Worm (Caenorhabditis elegans): ENCODE results near the gene R08C7.12.
A peak's percentile ranks its signal among the peaks of the same experiment; 100 is the strongest.

R08C7.12 gene

DNA sequence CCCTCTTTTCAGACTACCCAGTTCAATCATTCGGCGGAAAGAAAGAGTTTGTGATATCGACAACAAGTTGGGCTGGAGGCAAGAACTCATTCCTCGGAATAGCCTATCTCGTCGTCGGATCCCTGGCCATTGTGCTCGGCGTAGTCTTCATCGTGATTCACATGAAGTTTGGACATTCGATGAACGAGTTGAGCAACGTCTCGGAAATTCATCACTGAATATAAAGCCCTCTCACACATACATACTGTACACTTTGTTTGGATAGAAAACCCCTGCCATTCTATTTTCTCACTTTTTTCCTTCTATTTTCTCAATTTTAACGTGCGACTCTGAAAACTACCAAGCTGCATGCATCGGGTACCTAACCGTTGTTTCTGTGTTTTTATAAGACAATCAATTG is at the start of gene R08C7.12:
Gene R08C7.12 (plus strand): TSS at position 301 of the 400 bp plus-strand sequence.
- TF ChIP-seq tbx-11 (GFP tag; IDR thresholded peaks at IDR 0.05): no peak
- TF ChIP-seq ets-7 (tag; optimal IDR thresholded peaks at IDR 0.05): no peak
- no peak for TF ChIP-seq F13C5.2 (tag; optimal IDR thresholded peaks at IDR 0.05)
- TF ChIP-seq B0310.2 (tag; optimal IDR thresholded peaks at IDR 0.05): no peak
- TF ChIP-seq flt-1 (GFP tag; IDR thresholded peaks at IDR 0.05): no peak

DNA sequence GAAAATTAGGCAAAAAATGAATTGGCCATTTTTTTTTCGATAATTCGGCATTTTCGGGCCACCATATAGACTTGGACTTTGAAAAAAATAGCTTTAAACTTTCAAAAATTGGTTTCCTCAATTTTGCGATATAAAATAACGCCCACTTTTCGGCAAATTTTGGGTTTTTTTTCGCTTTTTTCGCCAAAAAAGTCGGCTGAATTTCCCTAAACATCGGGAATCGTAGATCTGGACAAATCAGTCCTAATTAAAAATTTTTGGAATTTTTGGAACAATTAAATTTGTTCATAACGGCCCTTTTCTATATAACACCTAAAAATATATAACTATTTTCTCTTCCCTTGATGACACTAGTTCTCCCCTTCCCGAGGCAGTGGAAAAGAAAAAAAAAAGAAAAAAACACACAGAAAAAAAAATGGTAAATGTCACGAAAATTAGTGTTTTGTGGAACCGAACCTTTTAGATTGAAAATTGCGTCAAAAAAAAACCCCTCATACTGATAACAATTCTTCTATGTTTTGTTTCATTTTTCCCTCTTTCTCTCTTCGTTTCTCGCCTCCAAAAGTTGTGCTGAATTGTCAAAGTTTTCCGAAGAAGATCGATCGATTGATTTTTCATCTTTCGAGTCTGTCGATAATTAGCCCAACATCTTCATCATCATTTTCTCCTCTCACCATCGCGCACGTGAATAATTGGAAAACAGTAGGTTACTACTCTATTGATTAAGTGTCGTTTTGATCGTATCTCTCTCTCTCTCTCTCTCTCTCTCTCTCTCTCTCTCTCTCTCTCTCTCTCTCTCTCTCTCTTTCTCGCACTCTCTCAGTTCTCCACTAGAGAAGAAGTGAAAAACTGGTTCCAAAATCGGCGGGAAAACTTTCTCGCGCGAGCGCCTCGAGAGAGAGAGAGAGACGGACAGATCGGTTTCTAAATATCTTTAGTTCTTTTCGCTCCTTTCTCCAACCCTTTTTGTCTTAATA is 48.9 kb upstream of the R08C7.12 start, which contains the start of gene Y24D9A.6:
Gene Y24D9A.6 (minus strand): TSS at position 51 of the 977 bp plus-strand sequence.
- TF ChIP-seq F13C5.2 (tag; optimal IDR thresholded peaks at IDR 0.05) (no peak), hmg-4 (GFP tag; optimal IDR thresholded peaks at IDR 0.05) (no peak), hmbx-1 (tag; optimal IDR thresholded peaks at IDR 0.05) (no peak), pes-1 (GFP tag; IDR thresholded peaks at IDR 0.05) (no peak), ceh-36 (tag; optimal IDR thresholded peaks at IDR 0.05) (no peak), hnd-1 (tag; optimal IDR thresholded peaks at IDR 0.05) (no peak), scrt-1 (GFP tag; IDR thresholded peaks at IDR 0.05) (no peak), aly-1 (tag; optimal IDR thresholded peaks at IDR 0.05) (no peak), ceh-13 (GFP tag; optimal IDR thresholded peaks at IDR 0.05) (no peak), B0310.2 (tag; optimal IDR thresholded peaks at IDR 0.05) (no peak), flt-1 (GFP tag; IDR thresholded peaks at IDR 0.05) (no peak)

DNA sequence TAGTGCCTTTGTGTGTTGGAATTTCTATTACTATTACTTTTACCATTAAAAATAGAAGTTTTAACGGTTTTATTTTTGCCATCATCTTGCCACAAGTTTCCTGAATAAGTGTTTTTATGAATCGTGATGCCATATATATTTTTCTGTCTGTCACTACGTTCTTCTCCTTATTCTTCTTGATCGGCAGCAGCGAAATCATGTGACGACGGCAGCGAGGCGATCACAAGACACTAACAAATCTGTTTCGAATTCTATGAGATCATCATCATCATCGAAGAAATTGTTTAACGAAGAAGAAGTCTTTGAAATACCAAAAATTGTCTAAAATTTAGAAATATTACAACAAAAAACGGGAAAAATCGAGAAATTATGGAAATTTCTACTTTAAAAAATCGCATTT is 47.1 kb upstream of the R08C7.12 start:
- TF ChIP-seq flt-1 (GFP tag; IDR thresholded peaks at IDR 0.05) (no peak), pes-1 (GFP tag; IDR thresholded peaks at IDR 0.05) (no peak), hnd-1 (tag; optimal IDR thresholded peaks at IDR 0.05) (no peak), tra-4 (tag; optimal IDR thresholded peaks at IDR 0.05) (no peak), hmbx-1 (tag; optimal IDR thresholded peaks at IDR 0.05) (no peak), F13C5.2 (tag; optimal IDR thresholded peaks at IDR 0.05) (no peak), hmg-4 (GFP tag; optimal IDR thresholded peaks at IDR 0.05) (no peak), B0310.2 (tag; optimal IDR thresholded peaks at IDR 0.05) (no peak), sea-1 (GFP tag; conservative IDR thresholded peaks at IDR 0.05) (no peak)

DNA sequence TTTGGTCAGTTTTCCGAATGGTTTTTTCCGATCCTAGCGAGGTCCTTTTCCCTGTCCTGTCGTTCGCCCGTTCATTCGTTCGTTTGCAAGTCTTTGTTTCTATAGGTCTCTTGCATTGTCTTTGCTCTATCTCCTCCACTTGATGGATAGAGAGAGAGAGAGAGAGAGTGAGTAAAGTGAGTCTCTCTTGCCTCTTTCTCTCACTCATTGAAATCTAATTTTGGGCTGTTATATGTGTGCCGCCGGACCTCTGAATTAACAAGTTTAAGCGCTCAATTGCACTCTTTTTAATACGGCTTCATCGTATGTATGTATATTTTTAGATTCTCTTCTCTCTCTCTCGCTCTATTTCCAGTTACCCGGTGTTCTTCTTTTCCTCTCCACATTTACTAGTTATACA is 45.7 kb upstream of the R08C7.12 start:
- TF ChIP-seq hmg-4 (GFP tag; optimal IDR thresholded peaks at IDR 0.05) (peak; percentile 38), flt-1 (GFP tag; IDR thresholded peaks at IDR 0.05) (no peak)

DNA sequence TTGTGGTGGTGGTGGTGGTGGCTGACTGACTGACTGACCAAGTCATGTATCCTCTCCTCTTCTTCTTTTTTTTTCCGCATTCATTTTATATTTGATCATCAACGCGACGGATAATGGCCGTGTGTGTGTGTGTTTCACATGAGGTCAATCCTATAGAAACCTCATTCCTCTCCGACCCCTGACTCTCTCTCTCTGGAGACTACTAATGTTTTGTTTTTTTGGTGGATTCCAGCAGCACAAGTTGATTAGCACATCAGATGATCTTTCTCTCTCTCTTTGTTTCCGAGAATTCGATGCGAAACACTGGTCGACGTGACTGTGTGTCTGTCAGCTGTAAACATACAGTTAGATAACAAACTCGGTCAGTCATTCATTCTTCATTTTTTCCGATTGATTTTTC is 44.4 kb upstream of the R08C7.12 start, which contains the start of gene Y24D9A.7:
Gene Y24D9A.7 (minus strand): TSS at position 46 of the 400 bp plus-strand sequence.
- no peak for TF ChIP-seq tbx-11 (GFP tag; IDR thresholded peaks at IDR 0.05)
- TF ChIP-seq ceh-36 (tag; optimal IDR thresholded peaks at IDR 0.05): no peak
- TF ChIP-seq ceh-13 (GFP tag; optimal IDR thresholded peaks at IDR 0.05): no peak
- TF ChIP-seq F13C5.2 (tag; optimal IDR thresholded peaks at IDR 0.05): no peak
- TF ChIP-seq flt-1 (GFP tag; IDR thresholded peaks at IDR 0.05): no peak
- TF ChIP-seq ets-7 (tag; optimal IDR thresholded peaks at IDR 0.05): no peak
- TF ChIP-seq hnd-1 (tag; optimal IDR thresholded peaks at IDR 0.05): no peak
- no peak for TF ChIP-seq hmbx-1 (tag; optimal IDR thresholded peaks at IDR 0.05)
- no peak for TF ChIP-seq ama-1 (optimal IDR thresholded peaks at IDR 0.05)
- no peak for TF ChIP-seq B0310.2 (tag; optimal IDR thresholded peaks at IDR 0.05)
- no peak for TF ChIP-seq tra-4 (tag; optimal IDR thresholded peaks at IDR 0.05)
- TF ChIP-seq pes-1 (GFP tag; IDR thresholded peaks at IDR 0.05): no peak
- no peak for TF ChIP-seq hmg-4 (GFP tag; optimal IDR thresholded peaks at IDR 0.05)
- no peak for TF ChIP-seq scrt-1 (GFP tag; IDR thresholded peaks at IDR 0.05)

DNA sequence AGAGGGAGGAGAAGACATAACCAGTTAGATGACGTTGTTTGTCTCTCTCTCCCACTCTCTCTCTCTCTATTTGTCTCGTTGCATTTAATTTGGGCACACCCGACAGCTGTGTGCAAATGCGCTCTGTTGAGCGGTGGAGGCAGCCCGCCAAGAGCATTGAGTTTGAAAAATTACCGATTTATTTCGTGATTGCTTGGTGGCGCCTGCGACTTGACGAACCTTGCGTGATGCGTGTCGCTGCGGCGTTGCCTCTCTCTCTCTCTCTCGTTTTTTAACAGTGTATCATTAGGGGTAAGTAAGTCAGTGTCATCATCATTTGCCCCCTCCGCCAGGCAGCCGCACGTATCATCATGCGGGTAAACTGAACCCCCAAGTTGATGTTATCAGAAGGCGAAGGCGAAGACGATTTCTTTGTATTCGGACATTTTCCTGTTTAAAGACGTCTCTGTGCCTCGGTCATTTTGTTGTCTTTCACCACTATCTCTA is 43.4 kb upstream of the R08C7.12 start:
- TF ChIP-seq F13C5.2 (tag; optimal IDR thresholded peaks at IDR 0.05) (peak; percentile 71), tbx-11 (GFP tag; IDR thresholded peaks at IDR 0.05) (0 out of 2 replicates have a peak, but pooled peaks have one; percentile 33), ceh-13 (GFP tag; optimal IDR thresholded peaks at IDR 0.05) (no peak)

DNA sequence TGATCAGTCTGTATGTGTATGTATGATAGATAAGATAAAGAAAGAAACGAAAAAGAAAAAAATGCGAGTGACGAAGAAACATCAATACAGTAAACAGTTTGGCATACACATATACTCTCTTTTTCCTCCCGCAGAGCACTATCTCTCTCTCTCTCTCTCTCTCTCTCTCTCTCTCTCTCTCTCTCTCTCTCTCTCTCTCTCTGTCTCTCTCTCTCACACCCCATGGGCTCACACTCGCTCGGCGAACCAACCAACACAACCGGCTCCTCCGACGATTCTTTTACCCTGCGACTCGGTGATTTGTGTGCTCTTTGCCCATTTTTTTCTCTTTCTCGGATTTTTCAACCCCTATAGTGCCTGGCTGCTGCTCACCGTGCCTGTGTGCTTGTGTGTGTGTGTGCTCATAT is 42.5 kb upstream of the R08C7.12 start:
- TF ChIP-seq sea-1 (GFP tag; conservative IDR thresholded peaks at IDR 0.05) (0 out of 2 replicates have a peak, but pooled peaks have one; percentile 43), pes-1 (GFP tag; IDR thresholded peaks at IDR 0.05) (no peak), aly-1 (tag; optimal IDR thresholded peaks at IDR 0.05) (no peak), tbx-37 (GFP tag; conservative IDR thresholded peaks at IDR 0.05) (no peak), hnd-1 (tag; optimal IDR thresholded peaks at IDR 0.05) (no peak), hmbx-1 (tag; optimal IDR thresholded peaks at IDR 0.05) (no peak), flt-1 (GFP tag; IDR thresholded peaks at IDR 0.05) (no peak), ceh-13 (GFP tag; optimal IDR thresholded peaks at IDR 0.05) (no peak)

DNA sequence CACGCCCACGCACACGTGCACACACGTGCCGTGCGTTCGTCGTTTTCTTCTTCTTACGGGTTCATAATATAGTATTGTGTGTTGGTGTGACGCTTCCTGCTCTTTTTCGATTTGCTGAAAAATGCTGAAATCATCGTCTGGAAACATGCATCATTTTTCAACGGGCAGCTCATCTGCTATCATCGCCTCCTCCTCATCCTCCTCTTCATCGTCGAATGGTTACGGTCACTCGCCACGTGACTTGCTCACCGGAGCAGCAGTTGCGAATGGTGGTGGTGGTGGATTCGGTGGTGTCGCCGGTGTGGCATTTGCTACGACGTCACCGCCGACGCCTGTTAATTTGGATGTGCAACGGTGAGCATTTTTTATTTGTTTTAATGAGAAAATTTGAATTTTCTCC is 40.8 kb upstream of the R08C7.12 start:
- no peak for TF ChIP-seq tra-4 (tag; optimal IDR thresholded peaks at IDR 0.05)
- no peak for TF ChIP-seq ama-1 (optimal IDR thresholded peaks at IDR 0.05)
- TF ChIP-seq hnd-1 (tag; optimal IDR thresholded peaks at IDR 0.05): no peak
- no peak for TF ChIP-seq ets-7 (tag; optimal IDR thresholded peaks at IDR 0.05)
- no peak for TF ChIP-seq hmg-4 (GFP tag; optimal IDR thresholded peaks at IDR 0.05)
- TF ChIP-seq tbx-11 (GFP tag; IDR thresholded peaks at IDR 0.05): no peak
- no peak for TF ChIP-seq scrt-1 (GFP tag; IDR thresholded peaks at IDR 0.05)
- TF ChIP-seq F13C5.2 (tag; optimal IDR thresholded peaks at IDR 0.05): no peak
- no peak for TF ChIP-seq aly-1 (tag; optimal IDR thresholded peaks at IDR 0.05)

Measured in whole organism, early embryonic.